Worm (Caenorhabditis elegans): ENCODE results near the gene H24K24.2.

Gene H24K24.2

ce11 chrV:975184-975583, 57.6 kb downstream of the H24K24.2 start (continued):
- TF ChIP-seq pha-4 (tag; optimal IDR thresholded peaks at IDR 0.05) = no peak
- TF ChIP-seq zip-8 (tag; optimal IDR thresholded peaks at IDR 0.05) = no peak
- TF ChIP-seq ceh-39 (tag; optimal IDR thresholded peaks at IDR 0.05) = no peak
- TF ChIP-seq ztf-11 (tag; optimal IDR thresholded peaks at IDR 0.05) = peak; percentile 23
- TF ChIP-seq mls-2 (tag; optimal IDR thresholded peaks at IDR 0.05) = peak; percentile 66
- TF ChIP-seq snpc-4 (tag; optimal IDR thresholded peaks at IDR 0.05) = no peak
- TF ChIP-seq ces-1 (GFP tag; optimal IDR thresholded peaks at IDR 0.05) = peak; percentile 85
- no peak for TF ChIP-seq sem-2 (GFP tag; optimal IDR thresholded peaks at IDR 0.05)
- no peak for TF ChIP-seq flh-1 (GFP tag; optimal IDR thresholded peaks at IDR 0.05)

Data from whole organism, mixed stage, embryonic.